Fruit fly (Drosophila melanogaster) whole organism, adult: Measurements from ENCODE around the gene Dhc64C.

ENCODE experiments used
- CG12768 ChIP-seq: fragments of 200-800 bp; sonication (Bioruptor generic); optimal IDR thresholded peaks from 2 replicates; lab custom pipeline; 2017; ENCODE audit warnings: missing biosample characterization, missing genetic modification characterization, mild to moderate bottlenecking, moderate library complexity, missing genetic modification reagents
- CG14711 ChIP-seq: fragments of 200-800 bp; sonication (Bioruptor generic); optimal IDR thresholded peaks from 2 replicates; lab custom pipeline; 2018; ENCODE audit warnings: missing biosample characterization, mild to moderate bottlenecking, missing genetic modification characterization, moderate library complexity
- CG5204 ChIP-seq: fragments of 200-800 bp; sonication (Bioruptor generic); optimal IDR thresholded peaks from 2 replicates; lab custom pipeline; 2016; ENCODE audit warnings: missing biosample characterization, missing genetic modification characterization
- Clk ChIP-seq: fragments of 200-800 bp; sonication (Bioruptor generic); optimal IDR thresholded peaks from 2 replicates; lab custom pipeline; 2017; ENCODE audit warnings: missing biosample characterization, missing genetic modification characterization
- Crg-1 ChIP-seq: fragments of 200-800 bp; sonication (Bioruptor generic); optimal IDR thresholded peaks from 2 replicates; lab custom pipeline; 2016; ENCODE audit warnings: missing biosample characterization, missing genetic modification characterization
- Hr96 ChIP-seq: fragments of 200-800 bp; sonication (Bioruptor generic); optimal IDR thresholded peaks from 2 replicates; lab custom pipeline; 2016; ENCODE audit warnings: missing biosample characterization, missing genetic modification characterization
- Mnt ChIP-seq: fragments of 200-800 bp; sonication (Bioruptor generic); optimal IDR thresholded peaks from 2 replicates; lab custom pipeline; 2016; ENCODE audit warnings: missing biosample characterization, mild to moderate bottlenecking, missing genetic modification characterization
- bab1 ChIP-seq: fragments of 200-800 bp; sonication (Bioruptor generic); optimal IDR thresholded peaks from 3 replicates; lab custom pipeline; 2019; ENCODE audit warnings: missing biosample characterization, mild to moderate bottlenecking, missing genetic modification characterization, moderate library complexity
- cic ChIP-seq: fragments of 200-800 bp; sonication (Bioruptor generic); optimal IDR thresholded peaks from 2 replicates; lab custom pipeline; 2017; ENCODE audit warnings: missing biosample characterization, mild to moderate bottlenecking, missing genetic modification characterization, moderate library complexity
- cnc ChIP-seq, 2 experiments: fragments of >200 bp; optimal IDR thresholded peaks; 2 replicates each; lab custom pipeline; 2017
- kay ChIP-seq: fragments of 200-800 bp; sonication (Bioruptor generic); peaks from one replicate; lab custom pipeline; 2016; ENCODE audit warnings: missing biosample characterization, missing genetic modification characterization, borderline replicate concordance
- ovo ChIP-seq: fragments of 200-800 bp; sonication (Bioruptor generic); optimal IDR thresholded peaks from 2 replicates; lab custom pipeline; 2016; ENCODE audit warnings: missing biosample characterization, missing genetic modification characterization
- toe ChIP-seq: fragments of 200-800 bp; sonication (Bioruptor generic); optimal IDR thresholded peaks from 2 replicates; lab custom pipeline; 2016; ENCODE audit warnings: missing biosample characterization, missing genetic modification characterization

DNA sequence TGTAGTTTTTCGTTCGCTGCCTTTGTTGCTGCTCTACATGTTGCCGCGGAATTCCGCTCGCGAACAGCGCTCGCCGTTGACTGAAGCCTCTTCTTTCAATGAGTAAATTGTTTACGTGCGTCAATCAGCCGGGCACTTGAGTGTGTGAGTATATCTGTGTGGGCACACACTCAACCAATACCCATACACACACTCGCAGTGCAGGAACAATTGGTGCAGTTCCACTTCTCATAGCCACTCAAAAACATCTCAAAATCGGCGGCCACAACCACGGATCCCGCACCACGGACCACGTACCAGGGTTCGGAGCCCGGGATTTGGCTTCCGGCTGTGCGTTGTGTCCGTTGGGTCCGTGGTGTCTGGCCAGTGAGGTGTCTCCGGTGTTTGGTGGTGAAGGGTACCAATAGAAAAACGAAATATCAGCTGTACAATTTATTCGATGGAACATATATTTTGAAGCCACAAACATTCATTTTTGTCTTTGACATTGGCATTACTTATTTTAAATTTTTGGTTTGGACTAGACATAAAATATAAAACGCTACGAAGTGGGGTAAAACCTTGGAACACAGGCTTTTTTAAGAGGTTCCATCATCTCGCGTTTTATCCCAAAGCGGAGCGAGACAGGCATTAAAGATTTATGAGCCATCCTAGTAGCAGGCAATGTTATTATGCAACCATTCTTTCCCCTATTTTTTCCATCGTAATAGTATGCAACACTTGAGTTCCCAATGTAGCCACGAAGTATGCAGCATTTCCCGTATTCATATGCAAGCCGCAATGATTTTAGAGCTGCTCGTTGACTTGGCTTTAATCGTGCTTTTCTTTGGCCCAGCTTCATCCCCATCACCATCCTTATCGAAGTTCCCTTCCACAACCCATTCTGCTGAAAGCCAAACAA is 14.8 kb upstream of the Dhc64C start, which contains the start of gene CG13707:
- TF ChIP-seq CG5204 (GFP tag; lab: Kevin White, UChicago) (no peak), kay (GFP tag; lab: Kevin White, UChicago) (no peak), ovo (GFP tag; lab: Kevin White, UChicago) (no peak), cic (GFP tag; lab: Kevin White, UChicago) (no peak), Clk (GFP tag; lab: Kevin White, UChicago) (no peak), Mnt (GFP tag; lab: Kevin White, UChicago) (no peak), Hr96 (GFP tag; lab: Kevin White, UChicago) (no peak), CG14711 (tag; lab: Kevin White, UChicago) (no peak), toe (GFP tag; lab: Kevin White, UChicago) (no peak), cnc (optimal IDR thresholded peaks at IDR 0.05; lab: Kevin White, UChicago) (no peak), CG12768 (GFP tag; lab: Kevin White, UChicago) (no peak), Crg-1 (GFP tag; lab: Kevin White, UChicago) (no peak), bab1 (GFP tag; lab: Kevin White, UChicago) (no peak)
